Worm (Caenorhabditis elegans) whole organism, L1 larva: ENCODE data around the gene F35F10.14.

Experiments used
- F16B12.6 ChIP-seq: fragments of 150-350 bp; optimal IDR thresholded peaks from 2 replicates; lab custom pipeline; 2014; ENCODE audit warnings: missing biosample characterization, missing genetic modification characterization
- aha-1 ChIP-seq: fragments of 150-350 bp; optimal IDR thresholded peaks from 2 replicates; lab custom pipeline; 2014; ENCODE audit warnings: missing biosample characterization, missing genetic modification characterization
- aly-2 ChIP-seq: fragments of 150-350 bp; optimal IDR thresholded peaks from 2 replicates; lab custom pipeline; 2014; ENCODE audit warnings: missing biosample characterization, missing genetic modification characterization
- ceh-90 ChIP-seq: sonication (generic microtip); optimal IDR thresholded peaks from 2 replicates; lab custom pipeline; 2016; ENCODE audit warnings: missing genetic modification characterization, missing compliant biosample characterization
- dpl-1 ChIP-seq, 3 experiments: fragments of 150-350 bp in 2 of 3; sonication (generic microtip) in 1 of 3; optimal IDR thresholded peaks; 2 replicates each; lab custom pipeline; 2014 to 2017; ENCODE audit warnings: missing biosample characterization in 3 of 3, missing genetic modification characterization in 3 of 3, missing genetic modification reagents in 3 of 3
- efl-1 ChIP-seq, 4 experiments: fragments of 150-350 bp; optimal IDR thresholded peaks in 3 of 4; peaks in 1 of 4; 1 replicate in 1 of 4; 2 replicates in 3 of 4; lab custom pipeline; 2014; ENCODE audit warnings: missing biosample characterization in 2 of 4, missing genetic modification characterization in 2 of 4, missing genetic modification reagents in 2 of 4
- egl-13 ChIP-seq: sonication (generic microtip); optimal IDR thresholded peaks from 2 replicates; lab custom pipeline; 2016; ENCODE audit warnings: missing genotype, missing genetic modification reagents, missing genetic modification characterization, missing compliant biosample characterization
- ets-5 ChIP-seq: fragments of 200-800 bp; sonication (Bioruptor generic); IDR thresholded peaks from 2 replicates; pipeline ENCODE4 v1.3.6; 2022; ENCODE audit warnings: missing genetic modification characterization, missing compliant biosample characterization
- fkh-10 ChIP-seq: sonication (generic microtip); optimal IDR thresholded peaks from 2 replicates; lab custom pipeline; 2017; ENCODE audit warnings: missing biosample characterization, missing genetic modification reagents, missing genetic modification characterization
- hlh-4 ChIP-seq: sonication (generic microtip); optimal IDR thresholded peaks from 2 replicates; lab custom pipeline; 2016; ENCODE audit warnings: mild to moderate bottlenecking, missing genetic modification characterization, missing compliant biosample characterization
- hpl-2 ChIP-seq: fragments of 150-350 bp; optimal IDR thresholded peaks from 2 replicates; lab custom pipeline; 2014; ENCODE audit warnings: missing biosample characterization, missing genetic modification reagents, missing genetic modification characterization
- lin-14 ChIP-seq: fragments of 200-800 bp; sonication (Bioruptor generic); optimal IDR thresholded peaks from 2 replicates; lab custom pipeline; 2018; ENCODE audit warnings: mild to moderate bottlenecking, missing genetic modification characterization, moderate library complexity, missing compliant biosample characterization
- lin-35 ChIP-seq, 2 experiments: fragments of 150-350 bp; optimal IDR thresholded peaks; 2 replicates each; lab custom pipeline; 2014; ENCODE audit warnings: missing biosample characterization in 2 of 2, missing genetic modification characterization in 2 of 2, missing genetic modification reagents in 2 of 2
- lsy-2 ChIP-seq, 2 experiments: fragments of 150-350 bp; optimal IDR thresholded peaks; 2 replicates each; lab custom pipeline; 2014; ENCODE audit warnings: missing biosample characterization in 2 of 2, missing genetic modification characterization in 2 of 2
- mdl-1 ChIP-seq, 2 experiments: fragments of 150-350 bp; optimal IDR thresholded peaks; 2 replicates each; lab custom pipeline; 2014 to 2017; ENCODE audit warnings: missing biosample characterization in 2 of 2, missing genetic modification characterization in 2 of 2, inconsistent platforms in 1 of 2
- mep-1 ChIP-seq: fragments of 150-350 bp; optimal IDR thresholded peaks from 2 replicates; lab custom pipeline; 2014; ENCODE audit warnings: missing biosample characterization, missing genetic modification characterization
- nhr-19 ChIP-seq: fragments of 200-800 bp; sonication (Bioruptor generic); conservative IDR thresholded peaks from 2 replicates; pipeline ENCODE4 v1.3.6; 2022; ENCODE audit warnings: missing genetic modification characterization, missing compliant biosample characterization
- nhr-20 ChIP-seq: sonication (generic microtip); optimal IDR thresholded peaks from 2 replicates; lab custom pipeline; 2016; ENCODE audit warnings: mild to moderate bottlenecking, missing genetic modification characterization, missing compliant biosample characterization
- nhr-237 ChIP-seq: fragments of 150-350 bp; optimal IDR thresholded peaks from 2 replicates; lab custom pipeline; 2014; ENCODE audit warnings: missing biosample characterization, missing genetic modification characterization
- nhr-47 ChIP-seq: sonication (generic microtip); optimal IDR thresholded peaks from 2 replicates; lab custom pipeline; 2016; ENCODE audit warnings: mild to moderate bottlenecking, missing genetic modification characterization, moderate library complexity, missing compliant biosample characterization
- nhr-71 ChIP-seq: sonication (generic microtip); optimal IDR thresholded peaks from 2 replicates; lab custom pipeline; 2016; ENCODE audit warnings: mild to moderate bottlenecking, missing genetic modification characterization, moderate library complexity, missing compliant biosample characterization
- nhr-77 ChIP-seq: fragments of 150-350 bp; optimal IDR thresholded peaks from 2 replicates; lab custom pipeline; 2014; ENCODE audit warnings: missing biosample characterization, missing genetic modification characterization
- nhr-85 ChIP-seq: sonication (generic microtip); peaks from one replicate; lab custom pipeline; 2016; ENCODE audit warnings: missing genetic modification characterization, inconsistent platforms, missing compliant biosample characterization
- nhr-90 ChIP-seq: sonication (generic microtip); optimal IDR thresholded peaks from 2 replicates; lab custom pipeline; 2016; ENCODE audit warnings: mild to moderate bottlenecking, missing genetic modification characterization, missing compliant biosample characterization; ENCODE audit not compliant: poor library complexity
- rnt-1 ChIP-seq: sonication (generic microtip); optimal IDR thresholded peaks from 2 replicates; lab custom pipeline; 2016; ENCODE audit warnings: mild to moderate bottlenecking, missing genetic modification characterization, moderate library complexity, missing compliant biosample characterization
- skn-1 ChIP-seq: fragments of 150-350 bp; optimal IDR thresholded peaks from 2 replicates; lab custom pipeline; 2014; ENCODE audit warnings: missing biosample characterization, missing genetic modification characterization
- snu-23 ChIP-seq: sonication (generic microtip); optimal IDR thresholded peaks from 2 replicates; lab custom pipeline; 2016; ENCODE audit warnings: missing genetic modification characterization, missing compliant biosample characterization
- swsn-7 ChIP-seq: sonication (generic microtip); optimal IDR thresholded peaks from 2 replicates; lab custom pipeline; 2016; ENCODE audit warnings: missing genetic modification characterization, missing compliant biosample characterization
- tbx-2 ChIP-seq: sonication (generic microtip); optimal IDR thresholded peaks from 2 replicates; lab custom pipeline; 2016; ENCODE audit warnings: missing genetic modification characterization, missing compliant biosample characterization
- zip-4 ChIP-seq: fragments of 200-800 bp; sonication (Bioruptor generic); optimal IDR thresholded peaks from 2 replicates; lab custom pipeline; 2018; ENCODE audit warnings: mild to moderate bottlenecking, missing genetic modification characterization, moderate library complexity, missing compliant biosample characterization

The F35F10.14 gene

DNA sequence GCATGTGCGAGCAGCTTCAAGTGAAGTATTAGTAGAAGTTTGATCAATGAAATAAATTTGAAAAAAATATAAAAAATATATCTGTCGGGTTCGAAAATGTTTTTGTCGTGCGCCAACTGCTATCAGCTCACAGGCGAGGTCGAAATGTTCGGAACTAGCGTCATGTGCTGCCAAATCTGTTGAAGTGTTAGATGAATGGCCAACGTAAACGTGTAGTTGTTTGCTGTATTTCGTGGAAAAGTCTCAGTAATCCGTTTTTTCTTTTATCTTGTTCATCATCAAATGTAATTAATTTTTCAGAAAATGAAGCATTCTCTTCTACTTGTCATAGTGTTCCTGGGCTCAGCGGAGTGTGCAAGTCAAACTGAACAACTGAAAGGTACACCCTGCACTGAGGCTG is 30.0 kb upstream of the F35F10.14 start, which contains the start of gene C17B7.15:
Gene C17B7.15, plus strand, starts transcription at position 301 of the 400 bp plus-strand sequence.
- TF ChIP-seq lin-14 (GFP tag; lab: Kevin White, UChicago), result peak; percentile 12
- TF ChIP-seq mdl-1 (tag; optimal IDR thresholded peaks at IDR 0.05; lab: Kevin White, UChicago), result no peak

ce11 chrV:3347486-3347885 is 27.6 kb upstream of the F35F10.14 start:
- TF ChIP-seq lin-14 (GFP tag; lab: Kevin White, UChicago) (peak; percentile 49), hlh-4 (no peak), nhr-19 (GFP tag; lab: Robert Waterston, UW) (peak; percentile 22; the same call in 1 of the 2 replicates), nhr-20 (tag; lab: Kevin White, UChicago) (peak; percentile 12), egl-13 (no peak), rnt-1 (peak; percentile 57), fkh-10 (GFP tag; lab: Kevin White, UChicago) (no peak), nhr-71 (tag; lab: Kevin White, UChicago) (peak; percentile 43), aha-1 (no peak), aly-2 (tag; lab: Kevin White, UChicago) (no peak), nhr-237 (no peak)
- TF ChIP-seq, all 84 proteins: peak for 5

- TF ChIP-seq nhr-47 (tag; lab: Kevin White, UChicago) (peak; percentile 14), efl-1 (optimal IDR thresholded peaks at IDR 0.05; lab: Kevin White, UChicago) (peak; percentile 9 to 39), efl-1 (GFP tag; optimal IDR thresholded peaks at IDR 0.05 in 1 of 2; lab: Kevin White, UChicago) (peak; percentile 36 to 85), lsy-2 (tag; optimal IDR thresholded peaks at IDR 0.05; lab: Kevin White, UChicago) (peak in 1 of 2 experiments; percentile 2), lin-35 (GFP tag; optimal IDR thresholded peaks at IDR 0.05; lab: Kevin White, UChicago) (peak in 1 of 2 experiments; percentile 20), ceh-90 (tag; lab: Kevin White, UChicago) (no peak), tbx-2 (tag; lab: Kevin White, UChicago) (no peak), swsn-7 (tag; lab: Kevin White, UChicago) (peak; percentile 3), lin-14 (GFP tag; lab: Kevin White, UChicago) (peak; percentile 34), F16B12.6 (tag; lab: Kevin White, UChicago) (peak; percentile 79), nhr-71 (tag; lab: Kevin White, UChicago) (peak; percentile 19), nhr-20 (tag; lab: Kevin White, UChicago) (peak; percentile 35), zip-4 (GFP tag; lab: Kevin White, UChicago) (no peak), nhr-85 (tag; lab: Kevin White, UChicago) (peak; percentile 60), mep-1 (tag; lab: Kevin White, UChicago) (peak; percentile 23), snu-23 (GFP tag; lab: Kevin White, UChicago) (peak; percentile 19), dpl-1 (GFP tag; optimal IDR thresholded peaks at IDR 0.05; lab: Kevin White, UChicago) (peak in 2 of 3 experiments; percentile 28 to 47), fkh-10 (GFP tag; lab: Kevin White, UChicago) (no peak)
- TF ChIP-seq, all 84 proteins: peak for 13
Measured at ce11 chrV:3346434-3347019, 26.6 kb upstream of the F35F10.14 start, which contains the start of gene fbxa-65. TSS of gene fbxa-65 (minus strand) at chrV:3346484.

ce11 chrV:3344001-3344400 is 24.1 kb upstream of the F35F10.14 start:
- peak; percentile 50 for TF ChIP-seq nhr-20 (tag; lab: Kevin White, UChicago)
- peak; percentile 83 for TF ChIP-seq lin-14 (GFP tag; lab: Kevin White, UChicago)
- TF ChIP-seq ceh-90 (tag; lab: Kevin White, UChicago), result no peak
- TF ChIP-seq nhr-71 (tag; lab: Kevin White, UChicago), result peak; percentile 81
- no peak for TF ChIP-seq nhr-90 (tag; lab: Kevin White, UChicago)
- TF ChIP-seq efl-1 (optimal IDR thresholded peaks at IDR 0.05; lab: Kevin White, UChicago), result no peak
- TF ChIP-seq efl-1 (GFP tag; optimal IDR thresholded peaks at IDR 0.05 in 1 of 2; lab: Kevin White, UChicago), result peak in 1 of 2 experiments; percentile 39
- TF ChIP-seq nhr-19 (GFP tag; lab: Robert Waterston, UW), result peak; percentile 57
- TF ChIP-seq rnt-1, result peak; percentile 52

DNA sequence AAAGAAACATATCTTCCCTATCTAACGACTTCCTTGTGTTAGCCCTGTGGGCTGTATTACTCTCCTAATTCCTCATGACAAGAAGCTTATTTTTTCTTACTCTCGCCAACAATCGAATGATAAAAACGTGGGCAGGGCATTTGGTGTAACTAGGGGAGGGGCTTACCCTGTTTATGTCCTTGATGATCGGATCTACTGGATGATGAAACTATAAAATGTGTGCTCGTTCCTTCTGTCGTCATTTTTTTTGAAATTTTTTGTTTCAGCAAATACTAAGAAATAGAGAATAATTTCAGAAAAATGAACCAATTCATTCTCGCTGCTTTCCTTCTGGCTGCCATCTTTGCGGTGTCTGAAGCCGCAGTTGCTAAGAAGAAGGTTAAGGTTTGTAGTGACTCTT is 22.6 kb upstream of the F35F10.14 start, which contains the start of gene C17B7.3:
Gene C17B7.3, plus strand, starts transcription at position 301 of the 400 bp plus-strand sequence.
- TF ChIP-seq rnt-1 (no peak), aha-1 (no peak), ets-5 (GFP tag; lab: Robert Waterston, UW) (no peak), fkh-10 (GFP tag; lab: Kevin White, UChicago) (no peak), nhr-77 (tag; lab: Kevin White, UChicago) (no peak), hlh-4 (no peak), efl-1 (optimal IDR thresholded peaks at IDR 0.05; lab: Kevin White, UChicago) (no peak), efl-1 (GFP tag; optimal IDR thresholded peaks at IDR 0.05 in 1 of 2; lab: Kevin White, UChicago) (peak in 1 of 2 experiments; percentile 55), hpl-2 (GFP tag; lab: Kevin White, UChicago) (no peak), skn-1 (no peak)
